Worm (Caenorhabditis elegans) whole organism, L4/young adult: Measurements from ENCODE around the gene trap-2.

Source experiments
- W03F9.2 ChIP-seq: fragments of 150-350 bp; optimal IDR thresholded peaks from 2 replicates; lab custom pipeline; 2014; ENCODE audit warnings: missing biosample characterization, missing genetic modification characterization
- dao-5 ChIP-seq: sonication (generic microtip); optimal IDR thresholded peaks from 2 replicates; lab custom pipeline; 2016; ENCODE audit warnings: missing genotype, missing genetic modification characterization, moderate library complexity, missing compliant biosample characterization

DNA sequence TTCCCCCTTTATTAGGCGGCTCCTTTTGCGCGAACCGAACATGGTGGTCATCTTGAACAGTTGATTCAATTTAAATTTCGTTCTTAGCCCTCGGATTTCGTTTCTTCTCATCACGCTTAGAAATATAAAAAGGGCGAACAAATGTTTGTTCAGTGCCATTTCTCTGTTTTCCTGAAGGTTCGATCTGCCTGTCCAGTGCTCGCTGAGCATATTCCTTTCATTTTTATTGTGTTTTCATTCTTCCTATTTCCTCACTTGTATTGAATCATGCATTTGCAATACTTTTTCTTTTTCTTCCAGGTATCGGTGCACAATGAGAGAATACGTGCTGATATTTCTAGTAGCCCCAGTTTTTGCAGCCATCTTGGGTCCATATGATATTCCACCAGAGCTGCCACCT, 9.6 kb upstream of the trap-2 start, which contains the start of gene nas-15:
- no peak for TF ChIP-seq W03F9.2
- TF ChIP-seq dao-5 (tag; lab: Kevin White, UChicago) = no peak
